Fruit fly (Drosophila melanogaster) whole organism, embryonic: ENCODE measurements around the gene CG13047.

Source experiments
- BEAF-32 ChIP-seq: fragments of 200-800 bp; sonication (Bioruptor generic); optimal IDR thresholded peaks from 3 replicates; lab custom pipeline; 2017; ENCODE audit warnings: missing biosample characterization, missing genetic modification characterization, mild to moderate bottlenecking, moderate library complexity, missing genetic modification reagents
- CG1024 ChIP-seq: fragments of 200-800 bp; sonication (Bioruptor generic); IDR thresholded peaks from 2 replicates; pipeline ENCODE4 v1.3.6; 2022; ENCODE audit warnings: missing biosample characterization, missing genetic modification characterization
- CG11398 ChIP-seq: fragments of 200-800 bp; sonication (Bioruptor generic); optimal IDR thresholded peaks from 2 replicates; lab custom pipeline; 2016; ENCODE audit warnings: missing biosample characterization, missing genetic modification characterization
- CG11695 ChIP-seq: fragments of 200-800 bp; sonication (Bioruptor generic); IDR thresholded peaks from 3 replicates; pipeline ENCODE4 v1.3.6; 2022; ENCODE audit warnings: missing biosample characterization, missing genetic modification characterization
- CG15073 ChIP-seq: fragments of 200-800 bp; sonication (Bioruptor generic); optimal IDR thresholded peaks from 2 replicates; lab custom pipeline; 2016; ENCODE audit warnings: missing biosample characterization, missing genetic modification characterization
- CG15601 ChIP-seq: fragments of 200-800 bp; sonication (Bioruptor generic); optimal IDR thresholded peaks from 3 replicates; lab custom pipeline; 2019; ENCODE audit warnings: missing biosample characterization, mild to moderate bottlenecking, missing genetic modification characterization, moderate library complexity
- CG17186 ChIP-seq: fragments of 200-800 bp; sonication (Bioruptor generic); optimal IDR thresholded peaks from 3 replicates; lab custom pipeline; 2017; ENCODE audit warnings: missing biosample characterization, missing genetic modification reagents, missing genetic modification characterization
- CG17328 ChIP-seq: fragments of 200-800 bp; sonication (Bioruptor generic); IDR thresholded peaks from 2 replicates; pipeline ENCODE4 v1.3.6; 2022; ENCODE audit warnings: missing biosample characterization, missing genetic modification characterization
- CG17359 ChIP-seq: fragments of 200-800 bp; sonication (Bioruptor generic); optimal IDR thresholded peaks from 3 replicates; lab custom pipeline; 2018; ENCODE audit warnings: missing biosample characterization, mild to moderate bottlenecking, missing genetic modification characterization, moderate library complexity
- CG1792 ChIP-seq: fragments of 200-800 bp; sonication (Bioruptor generic); optimal IDR thresholded peaks from 2 replicates; lab custom pipeline; 2016; ENCODE audit warnings: missing biosample characterization, missing genetic modification characterization
- CG18011 ChIP-seq: fragments of 200-800 bp; sonication (Bioruptor generic); optimal IDR thresholded peaks from 2 replicates; lab custom pipeline; 2017; ENCODE audit warnings: missing biosample characterization, missing genetic modification characterization, mild to moderate bottlenecking, moderate library complexity, missing genotype
- CG18262 ChIP-seq: fragments of 200-800 bp; optimal IDR thresholded peaks from 3 replicates; lab custom pipeline; 2019; ENCODE audit warnings: missing biosample characterization, mild to moderate bottlenecking, missing genetic modification characterization, moderate library complexity
- CG18619 ChIP-seq: fragments of 200-800 bp; sonication (Bioruptor generic); optimal IDR thresholded peaks from 3 replicates; lab custom pipeline; 2017; ENCODE audit warnings: missing biosample characterization, mild to moderate bottlenecking, missing genetic modification characterization
- CG34224 ChIP-seq: fragments of 200-800 bp; sonication (Bioruptor generic); IDR thresholded peaks from 3 replicates; pipeline ENCODE4 v1.3.6; 2022; ENCODE audit warnings: missing biosample characterization, missing genetic modification characterization; ENCODE audit not compliant: partially characterized antibody
- CG5180 ChIP-seq: fragments of 200-800 bp; sonication (Bioruptor generic); optimal IDR thresholded peaks from 3 replicates; lab custom pipeline; 2017; ENCODE audit warnings: missing biosample characterization, missing genetic modification characterization, mild to moderate bottlenecking, moderate library complexity, missing genetic modification reagents
- CG6254 ChIP-seq: fragments of 200-800 bp; sonication (Bioruptor generic); optimal IDR thresholded peaks from 3 replicates; lab custom pipeline; 2017; ENCODE audit warnings: mild to moderate bottlenecking, missing biosample characterization, missing genetic modification reagents, missing genetic modification characterization
- CG7987 ChIP-seq: fragments of 200-800 bp; sonication (Bioruptor generic); optimal IDR thresholded peaks from 2 replicates; lab custom pipeline; 2018; ENCODE audit warnings: missing biosample characterization, mild to moderate bottlenecking, missing genetic modification characterization, moderate library complexity
- CG8924 ChIP-seq: fragments of 200-800 bp; optimal IDR thresholded peaks from 3 replicates; lab custom pipeline; 2019; ENCODE audit warnings: missing biosample characterization, mild to moderate bottlenecking, missing genetic modification characterization, moderate library complexity
- Chrac-16 ChIP-seq: fragments of 200-800 bp; sonication (Bioruptor generic); optimal IDR thresholded peaks from 3 replicates; lab custom pipeline; 2016; ENCODE audit warnings: missing biosample characterization, missing genetic modification characterization
- Dip2 ChIP-seq: fragments of 200-800 bp; sonication (Bioruptor generic); IDR thresholded peaks from 2 replicates; pipeline ENCODE4 v1.3.6; 2022; ENCODE audit warnings: missing biosample characterization, missing genetic modification characterization
- Fer2 ChIP-seq: fragments of 200-800 bp; sonication (Bioruptor generic); optimal IDR thresholded peaks from 2 replicates; lab custom pipeline; 2018; ENCODE audit warnings: missing biosample characterization, mild to moderate bottlenecking, missing genetic modification characterization, moderate library complexity
- GATAe ChIP-seq: fragments of 200-800 bp; sonication (Bioruptor generic); conservative IDR thresholded peaks from 2 replicates; pipeline ENCODE4 v1.3.6; 2022; ENCODE audit warnings: missing biosample characterization, missing genetic modification characterization
- HLH54F ChIP-seq: fragments of 200-800 bp; sonication (Bioruptor generic); optimal IDR thresholded peaks from 3 replicates; lab custom pipeline; 2016; ENCODE audit warnings: missing biosample characterization, missing genetic modification characterization
- Hand ChIP-seq: fragments of 200-800 bp; sonication (Bioruptor generic); optimal IDR thresholded peaks from 2 replicates; lab custom pipeline; 2017; ENCODE audit warnings: mild to moderate bottlenecking, missing biosample characterization, missing genetic modification reagents, missing genetic modification characterization
- Hmx ChIP-seq: fragments of 200-800 bp; sonication (Bioruptor generic); optimal IDR thresholded peaks from 2 replicates; lab custom pipeline; 2016; ENCODE audit warnings: missing biosample characterization, missing genetic modification characterization
- Hr51 ChIP-seq, 2 experiments: fragments of 200-800 bp; sonication (Bioruptor generic); optimal IDR thresholded peaks; 2 replicates in 1 of 2; 3 replicates in 1 of 2; lab custom pipeline; 2016 to 2018; ENCODE audit warnings: missing biosample characterization in 2 of 2, missing genetic modification characterization in 2 of 2, mild to moderate bottlenecking in 1 of 2, moderate library complexity in 1 of 2
- Hsf ChIP-seq: fragments of 200-800 bp; sonication (Bioruptor generic); optimal IDR thresholded peaks from 3 replicates; lab custom pipeline; 2016; ENCODE audit warnings: missing biosample characterization, missing genetic modification characterization
- Sin3A ChIP-seq: fragments of >200 bp; optimal IDR thresholded peaks from 2 replicates; lab custom pipeline; 2018
- Usf ChIP-seq: fragments of 200-800 bp; sonication (Bioruptor generic); optimal IDR thresholded peaks from 2 replicates; lab custom pipeline; 2017; ENCODE audit warnings: missing genotype, missing biosample characterization, missing genetic modification characterization
- Vsx1 ChIP-seq: fragments of 200-800 bp; sonication (Bioruptor generic); optimal IDR thresholded peaks from 2 replicates; lab custom pipeline; 2017; ENCODE audit warnings: missing biosample characterization, mild to moderate bottlenecking, missing genetic modification characterization, missing genetic modification reagents
- ab ChIP-seq: fragments of 200-800 bp; sonication (Bioruptor generic); optimal IDR thresholded peaks from 2 replicates; lab custom pipeline; 2016; ENCODE audit warnings: missing biosample characterization, missing genetic modification characterization
- cg ChIP-seq: fragments of 200-800 bp; sonication (Bioruptor generic); optimal IDR thresholded peaks from 3 replicates; lab custom pipeline; 2019; ENCODE audit warnings: missing biosample characterization, mild to moderate bottlenecking, missing genetic modification characterization, moderate library complexity
- chm ChIP-seq: fragments of 200-800 bp; sonication (Bioruptor generic); IDR thresholded peaks from 2 replicates; pipeline ENCODE4 v1.3.6; 2022; ENCODE audit warnings: missing biosample characterization, missing genetic modification characterization
- gem ChIP-seq: fragments of 200-800 bp; sonication (Bioruptor generic); optimal IDR thresholded peaks from 2 replicates; lab custom pipeline; 2019; ENCODE audit warnings: missing biosample characterization, mild to moderate bottlenecking, missing genetic modification characterization, moderate library complexity
- grau ChIP-seq: fragments of 200-800 bp; optimal IDR thresholded peaks from 3 replicates; lab custom pipeline; 2019; ENCODE audit warnings: missing biosample characterization, mild to moderate bottlenecking, missing genetic modification characterization, moderate library complexity
- hb ChIP-seq: fragments of 200-800 bp; sonication (Bioruptor generic); IDR thresholded peaks from 3 replicates; pipeline ENCODE4 v1.3.6; 2022; ENCODE audit warnings: missing biosample characterization, missing genetic modification characterization; ENCODE audit not compliant: partially characterized antibody
- hkb ChIP-seq, 2 experiments: fragments of 200-800 bp in 1 of 2; fragments of >200 bp in 1 of 2; sonication (Bioruptor generic) in 1 of 2; IDR thresholded peaks in 1 of 2; optimal IDR thresholded peaks in 1 of 2; 2 replicates each; pipeline versions ENCODE4 v1.3.6 to Lab custom; 2017 to 2022; ENCODE audit warnings: missing biosample characterization in 1 of 2, missing genetic modification characterization in 1 of 2
- kay ChIP-seq: fragments of 200-800 bp; sonication (Bioruptor generic); optimal IDR thresholded peaks from 2 replicates; lab custom pipeline; 2016; ENCODE audit warnings: missing biosample characterization, missing genetic modification characterization
- lbe ChIP-seq: fragments of 200-800 bp; sonication (Bioruptor generic); optimal IDR thresholded peaks from 2 replicates; lab custom pipeline; 2016; ENCODE audit warnings: missing biosample characterization, mild to moderate bottlenecking, missing genetic modification characterization
- mld ChIP-seq: fragments of 200-800 bp; sonication (Bioruptor generic); IDR thresholded peaks from 3 replicates; pipeline ENCODE4 v1.3.6; 2022; ENCODE audit warnings: missing biosample characterization, missing genetic modification characterization; ENCODE audit not compliant: partially characterized antibody
- nerfin-1 ChIP-seq: fragments of 200-800 bp; sonication (Bioruptor generic); optimal IDR thresholded peaks from 3 replicates; lab custom pipeline; 2019; ENCODE audit warnings: missing biosample characterization, mild to moderate bottlenecking, missing genetic modification characterization, moderate library complexity
- otp ChIP-seq: fragments of 200-800 bp; sonication (Bioruptor generic); IDR thresholded peaks from 3 replicates; pipeline ENCODE4, ENCODE4 v1.3.6; 2022; ENCODE audit warnings: missing biosample characterization, missing genetic modification characterization
- p53 ChIP-seq: fragments of 200-800 bp; sonication (Bioruptor generic); optimal IDR thresholded peaks from 2 replicates; lab custom pipeline; 2016; ENCODE audit warnings: missing biosample characterization, missing genetic modification characterization
- prd ChIP-seq, 3 experiments: fragments of >200 bp in 2 of 3; fragments of 200-800 bp in 1 of 3; sonication (Bioruptor generic) in 1 of 3; optimal IDR thresholded peaks in 2 of 3; IDR thresholded peaks in 1 of 3; 2 replicates in 2 of 3; 3 replicates in 1 of 3; pipeline versions ENCODE4 v1.3.6 to Lab custom; 2017 to 2022; ENCODE audit warnings: missing biosample characterization in 1 of 3, missing genetic modification characterization in 1 of 3
- sd ChIP-seq: fragments of 200-800 bp; sonication (Bioruptor generic); optimal IDR thresholded peaks from 3 replicates; lab custom pipeline; 2018; ENCODE audit warnings: missing biosample characterization, mild to moderate bottlenecking, missing genetic modification characterization, moderate library complexity
- stc ChIP-seq: fragments of 200-800 bp; sonication (Bioruptor generic); IDR thresholded peaks from 2 replicates; pipeline ENCODE4 v1.3.6; 2022; ENCODE audit warnings: missing biosample characterization, missing genetic modification characterization
- tio ChIP-seq: fragments of 200-800 bp; sonication (Bioruptor generic); optimal IDR thresholded peaks from 2 replicates; lab custom pipeline; 2017; ENCODE audit warnings: missing biosample characterization, missing genetic modification characterization, inconsistent platforms
- unc-4 ChIP-seq: fragments of 200-800 bp; sonication (Bioruptor generic); IDR thresholded peaks from 2 replicates; pipeline ENCODE4 v1.3.6; 2022; ENCODE audit warnings: missing biosample characterization, missing genetic modification characterization; ENCODE audit not compliant: partially characterized antibody

CG13047 gene

dm6 chr3L:16328207-16328891 lies 43.2 kb upstream of the CG13047 start, which contains the start of gene CG13058 (continued):
- peak; percentile 67 for TF ChIP-seq CG11695 (GFP tag; lab: Robert Waterston, UW)
- no peak for TF ChIP-seq CG18262 (tag; lab: Kevin White, UChicago)
- no peak for TF ChIP-seq Sin3A
- TF ChIP-seq hkb (optimal IDR thresholded peaks at IDR 0.05; lab: Kevin White, UChicago), result no peak
- TF ChIP-seq hkb (GFP tag; IDR thresholded peaks at IDR 0.05; lab: Robert Waterston, UW), result peak; percentile 62
- TF ChIP-seq GATAe (GFP tag; lab: Robert Waterston, UW), result no peak
- no peak for TF ChIP-seq p53
- peak; percentile 2 for TF ChIP-seq tio
- TF ChIP-seq CG15073 (GFP tag; lab: Kevin White, UChicago), result no peak
- TF ChIP-seq CG7987, result peak; percentile 9
- TF ChIP-seq mld, result no peak
- TF ChIP-seq Hand, result peak; percentile 3
- TF ChIP-seq CG17328 (GFP tag; lab: Robert Waterston, UW), result peak; percentile 71; the same call in 1 of the 2 replicates
- TF ChIP-seq CG17359 (tag; lab: Kevin White, UChicago), result peak; percentile 53
- peak; percentile 40 for TF ChIP-seq Chrac-16
- no peak for TF ChIP-seq CG15601 (tag; lab: Kevin White, UChicago)
- TF ChIP-seq CG6254, result no peak
- no peak for TF ChIP-seq nerfin-1 (tag; lab: Kevin White, UChicago)
- TF ChIP-seq Hr51 (GFP tag; optimal IDR thresholded peaks at IDR 0.05; lab: Kevin White, UChicago), result peak in 1 of 2 experiments; percentile 86
- no peak for TF ChIP-seq CG17186
- peak; percentile 8 for TF ChIP-seq sd (tag; lab: Kevin White, UChicago)
- TF ChIP-seq Fer2 (tag; lab: Kevin White, UChicago), result no peak
- peak; percentile 64 for TF ChIP-seq HLH54F (GFP tag; lab: Kevin White, UChicago)
- peak; percentile 61 for TF ChIP-seq CG18619
- TF ChIP-seq ab (GFP tag; lab: Kevin White, UChicago), result no peak
- TF ChIP-seq otp, result peak; percentile 71
- TF ChIP-seq grau (tag; lab: Kevin White, UChicago), result peak; percentile 79
- peak; percentile 59 for TF ChIP-seq CG1024 (GFP tag; lab: Robert Waterston, UW)
- no peak for TF ChIP-seq kay (GFP tag; lab: Kevin White, UChicago)
- TF ChIP-seq Dip2 (GFP tag; lab: Robert Waterston, UW), result no peak
- no peak for TF ChIP-seq cg (GFP tag; lab: Kevin White, UChicago)
- TF ChIP-seq hb (GFP tag; lab: Robert Waterston, UW), result no peak
- no peak for TF ChIP-seq unc-4 (GFP tag; lab: Robert Waterston, UW)
- TF ChIP-seq BEAF-32 (GFP tag; lab: Kevin White, UChicago), result no peak
- TF ChIP-seq CG8924 (tag; lab: Kevin White, UChicago), result peak; percentile 70
- TF ChIP-seq Hmx (GFP tag; lab: Kevin White, UChicago), result no peak
- TF ChIP-seq Usf (GFP tag; lab: Kevin White, UChicago), result peak; percentile 12
- TF ChIP-seq Vsx1 (GFP tag; lab: Kevin White, UChicago), result peak; percentile 16
- no peak for TF ChIP-seq stc (GFP tag; lab: Robert Waterston, UW)
- peak; percentile 57 for TF ChIP-seq CG5180
- no peak; the same call in 1 of the 2 replicates for TF ChIP-seq chm
- TF ChIP-seq gem (tag; lab: Kevin White, UChicago), result peak; percentile 80
- no peak for TF ChIP-seq CG1792 (GFP tag; lab: Kevin White, UChicago)
- peak; percentile 30 for TF ChIP-seq CG11398 (GFP tag; lab: Kevin White, UChicago)
- no peak for TF ChIP-seq CG18011 (GFP tag; lab: Kevin White, UChicago)
- TF ChIP-seq lbe (GFP tag; lab: Kevin White, UChicago), result no peak
- TF ChIP-seq CG34224 (GFP tag; lab: Robert Waterston, UW), result no peak
- TF ChIP-seq prd (optimal IDR thresholded peaks at IDR 0.05; lab: Kevin White, UChicago), result no peak
- no peak; the same call in 2 of the 3 replicates for TF ChIP-seq prd (GFP tag; IDR thresholded peaks at IDR 0.05; lab: Robert Waterston, UW)
- TF ChIP-seq Hsf, result peak; percentile 57
